Fruit fly (Drosophila melanogaster) whole organism, embryonic: ENCODE measurements around the gene Pex5.

Source experiments
- Atf-2 ChIP-seq: fragments of 200-800 bp; sonication (Bioruptor generic); optimal IDR thresholded peaks from 2 replicates; lab custom pipeline; 2016; ENCODE audit warnings: missing biosample characterization, missing genetic modification characterization
- Blimp-1 ChIP-seq: fragments of 200-800 bp; sonication (Bioruptor generic); optimal IDR thresholded peaks from 3 replicates; lab custom pipeline; 2018; ENCODE audit warnings: missing biosample characterization, missing genetic modification characterization, mild to moderate bottlenecking, moderate library complexity, missing genetic modification reagents
- CG14441 ChIP-seq: fragments of 200-800 bp; sonication (Bioruptor generic); IDR thresholded peaks from 2 replicates; pipeline ENCODE4 v1.3.6; 2022; ENCODE audit warnings: missing biosample characterization, missing genetic modification characterization
- CG1603 ChIP-seq: fragments of 200-800 bp; sonication (Bioruptor generic); optimal IDR thresholded peaks from 2 replicates; lab custom pipeline; 2019; ENCODE audit warnings: missing biosample characterization, mild to moderate bottlenecking, missing genetic modification characterization, moderate library complexity
- CG17328 ChIP-seq: fragments of 200-800 bp; sonication (Bioruptor generic); IDR thresholded peaks from 2 replicates; pipeline ENCODE4 v1.3.6; 2022; ENCODE audit warnings: missing biosample characterization, missing genetic modification characterization
- CG17359 ChIP-seq: fragments of 200-800 bp; sonication (Bioruptor generic); optimal IDR thresholded peaks from 3 replicates; lab custom pipeline; 2018; ENCODE audit warnings: missing biosample characterization, mild to moderate bottlenecking, missing genetic modification characterization, moderate library complexity
- CG1792 ChIP-seq: fragments of 200-800 bp; sonication (Bioruptor generic); optimal IDR thresholded peaks from 2 replicates; lab custom pipeline; 2016; ENCODE audit warnings: missing biosample characterization, missing genetic modification characterization
- CG18476 ChIP-seq: fragments of 200-800 bp; sonication (Bioruptor generic); optimal IDR thresholded peaks from 2 replicates; lab custom pipeline; 2016; ENCODE audit warnings: missing biosample characterization, mild to moderate bottlenecking, missing genetic modification characterization
- CG31224 ChIP-seq: fragments of 200-800 bp; sonication (Bioruptor generic); IDR thresholded peaks from 2 replicates; pipeline ENCODE4 v1.3.6; 2022; ENCODE audit warnings: missing biosample characterization, missing genetic modification characterization
- CG31388 ChIP-seq: fragments of 200-800 bp; sonication (Bioruptor generic); optimal IDR thresholded peaks from 2 replicates; lab custom pipeline; 2016; ENCODE audit warnings: missing biosample characterization, missing genetic modification characterization
- CG31441 ChIP-seq: fragments of 200-800 bp; sonication (Bioruptor generic); IDR thresholded peaks from 2 replicates; pipeline ENCODE4 v1.3.6; 2022; ENCODE audit warnings: missing biosample characterization, missing genetic modification characterization
- CG3163 ChIP-seq: fragments of 200-800 bp; sonication (Bioruptor generic); optimal IDR thresholded peaks from 3 replicates; lab custom pipeline; 2016; ENCODE audit warnings: missing biosample characterization, missing genetic modification characterization
- CG33557 ChIP-seq: fragments of 200-800 bp; sonication (Bioruptor generic); optimal IDR thresholded peaks from 2 replicates; lab custom pipeline; 2019; ENCODE audit warnings: missing biosample characterization, mild to moderate bottlenecking, missing genetic modification characterization, moderate library complexity
- CG3726 ChIP-seq: fragments of 200-800 bp; sonication (Bioruptor generic); IDR thresholded peaks from 3 replicates; pipeline ENCODE4, ENCODE4 v1.3.6; 2022; ENCODE audit warnings: missing biosample characterization, missing genetic modification characterization
- CG3838 ChIP-seq: fragments of 200-800 bp; sonication (Bioruptor generic); optimal IDR thresholded peaks from 3 replicates; lab custom pipeline; 2016; ENCODE audit warnings: missing biosample characterization, missing genetic modification characterization
- CG4617 ChIP-seq: fragments of 200-800 bp; sonication (Bioruptor generic); optimal IDR thresholded peaks from 3 replicates; lab custom pipeline; 2016; ENCODE audit warnings: missing biosample characterization, missing genetic modification characterization, borderline replicate concordance
- CG5180 ChIP-seq: fragments of 200-800 bp; sonication (Bioruptor generic); optimal IDR thresholded peaks from 3 replicates; lab custom pipeline; 2017; ENCODE audit warnings: missing biosample characterization, missing genetic modification characterization, mild to moderate bottlenecking, moderate library complexity, missing genetic modification reagents
- CG5953 ChIP-seq: fragments of 200-800 bp; sonication (Bioruptor generic); IDR thresholded peaks from 2 replicates; pipeline ENCODE4 v1.3.6; 2022; ENCODE audit warnings: missing biosample characterization, missing genetic modification characterization
- CG6689 ChIP-seq: fragments of 200-800 bp; sonication (Bioruptor generic); IDR thresholded peaks from 2 replicates; pipeline ENCODE4 v1.3.6; 2022; ENCODE audit warnings: missing biosample characterization, missing genetic modification characterization
- CG7963 ChIP-seq: fragments of 200-800 bp; sonication (Bioruptor generic); IDR thresholded peaks from 3 replicates; pipeline ENCODE4 v1.3.6; 2022; ENCODE audit warnings: missing biosample characterization, missing genetic modification characterization; ENCODE audit not compliant: partially characterized antibody
- CG8359 ChIP-seq: fragments of 200-800 bp; sonication (Bioruptor generic); optimal IDR thresholded peaks from 2 replicates; lab custom pipeline; 2017; ENCODE audit warnings: missing biosample characterization, mild to moderate bottlenecking, missing genetic modification characterization, borderline replicate concordance
- CG9876 ChIP-seq: fragments of 200-800 bp; sonication (Bioruptor generic); optimal IDR thresholded peaks from 2 replicates; lab custom pipeline; 2016; ENCODE audit warnings: missing biosample characterization, missing genetic modification characterization
- Deaf1 ChIP-seq: fragments of 200-800 bp; optimal IDR thresholded peaks from 3 replicates; lab custom pipeline; 2019; ENCODE audit warnings: missing biosample characterization, mild to moderate bottlenecking, missing genetic modification characterization, moderate library complexity
- Dip3 ChIP-seq: fragments of 200-800 bp; sonication (Bioruptor generic); optimal IDR thresholded peaks from 3 replicates; lab custom pipeline; 2016; ENCODE audit warnings: missing biosample characterization, missing genetic modification characterization
- Fer3 ChIP-seq: fragments of 200-800 bp; sonication (Bioruptor generic); optimal IDR thresholded peaks from 2 replicates; lab custom pipeline; 2018; ENCODE audit warnings: missing biosample characterization, mild to moderate bottlenecking, missing genetic modification characterization, moderate library complexity
- HmgZ ChIP-seq: fragments of 200-800 bp; sonication (Bioruptor generic); optimal IDR thresholded peaks from 2 replicates; lab custom pipeline; 2018; ENCODE audit warnings: missing biosample characterization, mild to moderate bottlenecking, missing genetic modification characterization
- Med ChIP-seq: fragments of 200-800 bp; sonication (Bioruptor generic); peaks from one replicate; lab custom pipeline; 2016; ENCODE audit warnings: missing biosample characterization, missing genetic modification characterization, mild to moderate bottlenecking, inconsistent platforms, moderate library complexity
- Oaz ChIP-seq: fragments of 200-800 bp; sonication (Bioruptor generic); IDR thresholded peaks from 2 replicates; pipeline ENCODE4 v1.3.6; 2022; ENCODE audit warnings: missing biosample characterization, missing genetic modification characterization
- Sin3A ChIP-seq: fragments of >200 bp; optimal IDR thresholded peaks from 2 replicates; lab custom pipeline; 2018
- abd-A ChIP-seq: fragments of 200-800 bp; sonication (Bioruptor generic); optimal IDR thresholded peaks from 3 replicates; lab custom pipeline; 2019; ENCODE audit warnings: missing biosample characterization, mild to moderate bottlenecking, missing genetic modification characterization, moderate library complexity
- cad ChIP-seq: fragments of >200 bp; optimal IDR thresholded peaks from 2 replicates; lab custom pipeline; 2017; ENCODE audit warnings: missing biosample characterization, missing genetic modification characterization
- cas ChIP-seq: fragments of 200-800 bp; sonication (Bioruptor generic); IDR thresholded peaks from 2 replicates; pipeline ENCODE4 v1.3.6; 2022; ENCODE audit warnings: missing biosample characterization, missing genetic modification characterization
- cato ChIP-seq: fragments of 200-800 bp; sonication (Bioruptor generic); optimal IDR thresholded peaks from 2 replicates; lab custom pipeline; 2016; ENCODE audit warnings: missing biosample characterization, missing genetic modification characterization, borderline replicate concordance
- chif ChIP-seq, 2 experiments: fragments of 200-800 bp; sonication (Bioruptor generic); optimal IDR thresholded peaks; 3 replicates each; lab custom pipeline; 2016; ENCODE audit warnings: missing biosample characterization in 2 of 2, missing genetic modification characterization in 2 of 2
- crp ChIP-seq, 2 experiments: fragments of 200-800 bp; sonication (Bioruptor generic); optimal IDR thresholded peaks; 2 replicates in 1 of 2; 3 replicates in 1 of 2; lab custom pipeline; 2017; ENCODE audit warnings: missing biosample characterization in 2 of 2, missing genetic modification characterization in 2 of 2, mild to moderate bottlenecking in 1 of 2, moderate library complexity in 1 of 2
- dimm ChIP-seq: fragments of 200-800 bp; sonication (Bioruptor generic); IDR thresholded peaks from 2 replicates; pipeline ENCODE4 v1.3.6; 2022; ENCODE audit warnings: missing biosample characterization, missing genetic modification characterization
- fd64A ChIP-seq: fragments of 200-800 bp; sonication (Bioruptor generic); optimal IDR thresholded peaks from 3 replicates; lab custom pipeline; 2018; ENCODE audit warnings: missing biosample characterization, mild to moderate bottlenecking, missing genetic modification characterization
- gfzf ChIP-seq: fragments of 200-800 bp; sonication (Bioruptor generic); optimal IDR thresholded peaks from 2 replicates; lab custom pipeline; 2016; ENCODE audit warnings: missing biosample characterization, mild to moderate bottlenecking, missing genetic modification characterization, moderate library complexity
- ham ChIP-seq: fragments of 200-800 bp; sonication (Bioruptor generic); IDR thresholded peaks from 2 replicates; pipeline ENCODE4 v1.3.6; 2022; ENCODE audit warnings: missing biosample characterization, missing genetic modification characterization
- hb ChIP-seq: fragments of 200-800 bp; sonication (Bioruptor generic); IDR thresholded peaks from 3 replicates; pipeline ENCODE4 v1.3.6; 2022; ENCODE audit warnings: missing biosample characterization, missing genetic modification characterization; ENCODE audit not compliant: partially characterized antibody
- inv ChIP-seq: fragments of 200-800 bp; sonication (Bioruptor generic); IDR thresholded peaks from 2 replicates; pipeline ENCODE4 v1.3.6; 2022; ENCODE audit warnings: missing biosample characterization, missing genetic modification characterization; ENCODE audit not compliant: partially characterized antibody
- p53 ChIP-seq: fragments of 200-800 bp; sonication (Bioruptor generic); optimal IDR thresholded peaks from 2 replicates; lab custom pipeline; 2016; ENCODE audit warnings: missing biosample characterization, missing genetic modification characterization
- ranshi ChIP-seq: fragments of 200-800 bp; sonication (Bioruptor generic); IDR thresholded peaks from 2 replicates; pipeline ENCODE4 v1.3.6; 2022; ENCODE audit warnings: missing biosample characterization, missing genetic modification characterization
- sd ChIP-seq: fragments of 200-800 bp; sonication (Bioruptor generic); optimal IDR thresholded peaks from 3 replicates; lab custom pipeline; 2018; ENCODE audit warnings: missing biosample characterization, mild to moderate bottlenecking, missing genetic modification characterization, moderate library complexity
- sens ChIP-seq: fragments of 200-800 bp; sonication (Bioruptor generic); peaks from one replicate; lab custom pipeline; 2016; ENCODE audit warnings: missing biosample characterization, missing genetic modification characterization
- sim ChIP-seq: fragments of 200-800 bp; sonication (Bioruptor generic); IDR thresholded peaks from 2 replicates; pipeline ENCODE4 v1.3.6; 2022; ENCODE audit warnings: missing biosample characterization, missing genetic modification characterization
- ssp ChIP-seq: fragments of 200-800 bp; sonication (Bioruptor generic); IDR thresholded peaks from 2 replicates; pipeline ENCODE4 v1.3.6; 2022; ENCODE audit warnings: missing biosample characterization, missing genetic modification characterization
- toy ChIP-seq: fragments of 200-800 bp; sonication (Bioruptor generic); IDR thresholded peaks from 2 replicates; pipeline ENCODE4 v1.3.6; 2022; ENCODE audit warnings: missing biosample characterization, missing genetic modification characterization
- unpg ChIP-seq: fragments of 200-800 bp; sonication (Bioruptor generic); optimal IDR thresholded peaks from 3 replicates; lab custom pipeline; 2018; ENCODE audit warnings: missing biosample characterization, mild to moderate bottlenecking, missing genetic modification characterization, moderate library complexity
- vnd ChIP-seq: fragments of 200-800 bp; sonication (Bioruptor generic); IDR thresholded peaks from 3 replicates; pipeline ENCODE4 v1.3.6; 2022; ENCODE audit warnings: missing biosample characterization, missing genetic modification characterization; ENCODE audit not compliant: partially characterized antibody

The Pex5 gene

dm6 chrX:1849914-1850313 is 18.9 kb downstream of the Pex5 start (continued):
- TF ChIP-seq dimm (GFP tag; lab: Robert Waterston, UW) (no peak), unpg (GFP tag; lab: Kevin White, UChicago) (peak; percentile 91), Blimp-1 (GFP tag; lab: Kevin White, UChicago) (peak; percentile 80), ham (GFP tag; lab: Robert Waterston, UW) (peak; percentile 42; the same call in 1 of the 2 replicates), CG17359 (peak; percentile 87), CG14441 (GFP tag; lab: Robert Waterston, UW) (peak; percentile 63), Fer3 (tag; lab: Kevin White, UChicago) (peak; percentile 93), CG31441 (GFP tag; lab: Robert Waterston, UW) (peak; percentile 80), CG7963 (GFP tag; lab: Robert Waterston, UW) (no peak), Dip3 (GFP tag; lab: Kevin White, UChicago) (peak; percentile 84), vnd (no peak), CG4617 (GFP tag; lab: Kevin White, UChicago) (peak; percentile 17), Sin3A (lab: Kevin White, UChicago) (no peak), CG3163 (peak; percentile 29), HmgZ (tag; lab: Kevin White, UChicago) (peak; percentile 95), CG33557 (GFP tag; lab: Kevin White, UChicago) (peak; percentile 49), sim (GFP tag; lab: Robert Waterston, UW) (peak; percentile 43; the same call in 1 of the 2 replicates), toy (GFP tag; lab: Robert Waterston, UW) (0 out of 2 replicates have a peak, but pooled peaks have one; percentile 42), CG31224 (GFP tag; lab: Robert Waterston, UW) (peak; percentile 80), CG3726 (GFP tag; lab: Robert Waterston, UW) (0 out of 3 replicates have a peak, but pooled peaks have one; percentile 41), cas (peak; percentile 48; the same call in 1 of the 2 replicates), CG8359 (peak; percentile 46), p53 (GFP tag; lab: Kevin White, UChicago) (no peak), sens (GFP tag; lab: Kevin White, UChicago) (peak; percentile 92), ssp (peak; percentile 43), Deaf1 (tag; lab: Kevin White, UChicago) (peak; percentile 74), Atf-2 (GFP tag; lab: Kevin White, UChicago) (peak; percentile 32), fd64A (GFP tag; lab: Kevin White, UChicago) (peak; percentile 56), CG5180 (GFP tag; lab: Kevin White, UChicago) (peak; percentile 67), CG3838 (GFP tag; lab: Kevin White, UChicago) (peak; percentile 66), cad (GFP tag; lab: Kevin White, UChicago) (no peak), CG1792 (GFP tag; lab: Kevin White, UChicago) (peak; percentile 58), CG6689 (peak; percentile 71), CG18476 (GFP tag; lab: Kevin White, UChicago) (peak; percentile 82), ranshi (peak; percentile 70), cato (GFP tag; lab: Kevin White, UChicago) (peak; percentile 34), CG9876 (peak; percentile 35), hb (GFP tag; lab: Robert Waterston, UW) (no peak), CG31388 (GFP tag; lab: Kevin White, UChicago) (peak; percentile 21), crp (GFP tag; optimal IDR thresholded peaks at IDR 0.05; lab: Kevin White, UChicago) (peak in 1 of 2 experiments; percentile 20), gfzf (GFP tag; lab: Kevin White, UChicago) (no peak), sd (tag; lab: Kevin White, UChicago) (peak; percentile 88), CG5953 (GFP tag; lab: Robert Waterston, UW) (no peak), chif (GFP tag; optimal IDR thresholded peaks at IDR 0.05; lab: Kevin White, UChicago) (peak; percentile 61 to 68), inv (no peak), Oaz (peak; percentile 56), Med (GFP tag; lab: Kevin White, UChicago) (peak; percentile 98), abd-A (tag; lab: Kevin White, UChicago) (peak; percentile 83), CG1603 (tag; lab: Kevin White, UChicago) (peak; percentile 80), CG17328 (GFP tag; lab: Robert Waterston, UW) (peak; percentile 59)
